Worm (Caenorhabditis elegans) whole organism, young adult: ENCODE measurements around the gene syp-2.

ENCODE experiments used
- C17E4.6 ChIP-seq: fragments of 200-800 bp; sonication (Bioruptor generic); IDR thresholded peaks from 2 replicates; pipeline ENCODE4 v1.3.6; 2022; ENCODE audit warnings: missing genetic modification reagents, missing genetic modification characterization, missing compliant biosample characterization
- F23B12.7 ChIP-seq: sonication (generic microtip); optimal IDR thresholded peaks from 2 replicates; lab custom pipeline; 2017; ENCODE audit warnings: missing genetic modification characterization, mild to moderate bottlenecking, missing compliant biosample characterization, antibody characterized with exemption, moderate library complexity; ENCODE audit not compliant: insufficient read depth
- F37B4.10 ChIP-seq: fragments of 200-800 bp; sonication (Bioruptor generic); IDR thresholded peaks from 2 replicates; pipeline ENCODE4 v1.3.6; 2022; ENCODE audit warnings: missing genetic modification characterization, missing compliant biosample characterization
- F49E8.2 ChIP-seq: sonication (generic microtip); optimal IDR thresholded peaks from 3 replicates; lab custom pipeline; 2017; ENCODE audit warnings: missing genetic modification characterization, mild to moderate bottlenecking, missing compliant biosample characterization, antibody characterized with exemption, moderate library complexity; ENCODE audit not compliant: insufficient read depth
- T26A5.8 ChIP-seq: sonication (generic microtip); optimal IDR thresholded peaks from 2 replicates; lab custom pipeline; 2016; ENCODE audit warnings: missing genetic modification characterization, missing compliant biosample characterization
- Y67H2A.10 ChIP-seq: fragments of 200-800 bp; sonication (Bioruptor generic); conservative IDR thresholded peaks from 2 replicates; pipeline ENCODE4 v1.3.6; 2022; ENCODE audit warnings: missing genetic modification reagents, missing genetic modification characterization, missing compliant biosample characterization
- akir-1 ChIP-seq: fragments of 200-800 bp; sonication (Bioruptor generic); optimal IDR thresholded peaks from 2 replicates; lab custom pipeline; 2018; ENCODE audit warnings: mild to moderate bottlenecking, missing genetic modification characterization, moderate library complexity, missing compliant biosample characterization
- attf-3 ChIP-seq: fragments of 200-800 bp; sonication (Bioruptor generic); conservative IDR thresholded peaks from 2 replicates; pipeline ENCODE4 v1.3.6; 2022; ENCODE audit warnings: missing genetic modification reagents, missing genetic modification characterization, missing compliant biosample characterization
- ccch-3 ChIP-seq: fragments of 200-800 bp; sonication (Bioruptor generic); optimal IDR thresholded peaks from 2 replicates; lab custom pipeline; 2018; ENCODE audit warnings: mild to moderate bottlenecking, missing genetic modification characterization, missing compliant biosample characterization
- dox-1 ChIP-seq: fragments of 200-800 bp; sonication (Bioruptor generic); IDR thresholded peaks from 2 replicates; pipeline ENCODE4 v1.3.6; 2022; ENCODE audit warnings: missing genetic modification reagents, missing genetic modification characterization, missing compliant biosample characterization
- dpff-1 ChIP-seq: sonication (generic microtip); optimal IDR thresholded peaks from 2 replicates; lab custom pipeline; 2017; ENCODE audit warnings: mild to moderate bottlenecking, missing genetic modification characterization, missing compliant biosample characterization
- efl-1 ChIP-seq: fragments of 150-350 bp; optimal IDR thresholded peaks from 2 replicates; lab custom pipeline; 2014; ENCODE audit warnings: missing biosample characterization, missing genetic modification reagents, missing genetic modification characterization
- egl-44 ChIP-seq: fragments of 200-800 bp; sonication (Bioruptor generic); IDR thresholded peaks from 2 replicates; pipeline ENCODE4 v1.3.6; 2022; ENCODE audit warnings: missing genetic modification reagents, missing genetic modification characterization, missing compliant biosample characterization
- ekl-4 ChIP-seq: fragments of 200-800 bp; sonication (Bioruptor generic); IDR thresholded peaks from 2 replicates; pipeline ENCODE4 v1.3.6; 2022; ENCODE audit warnings: missing genetic modification reagents, missing genetic modification characterization, missing compliant biosample characterization
- hlh-12 ChIP-seq: sonication (generic microtip); optimal IDR thresholded peaks from 2 replicates; lab custom pipeline; 2016; ENCODE audit warnings: missing genetic modification characterization, missing compliant biosample characterization
- hsf-1 ChIP-seq: fragments of 200-800 bp; sonication (Bioruptor generic); IDR thresholded peaks from 2 replicates; pipeline ENCODE4 v1.3.6; 2022; ENCODE audit warnings: missing genetic modification reagents, missing genetic modification characterization, missing compliant biosample characterization
- let-526 ChIP-seq: fragments of 200-800 bp; sonication (Bioruptor generic); IDR thresholded peaks from 2 replicates; pipeline ENCODE4 v1.3.6; 2022; ENCODE audit warnings: missing genetic modification reagents, missing genetic modification characterization, missing compliant biosample characterization
- lir-1 ChIP-seq: fragments of 200-800 bp; sonication (Bioruptor generic); conservative IDR thresholded peaks from 2 replicates; pipeline ENCODE4 v1.3.6; 2022; ENCODE audit warnings: missing genetic modification reagents, missing genetic modification characterization, missing compliant biosample characterization
- madf-10 ChIP-seq: sonication (generic microtip); optimal IDR thresholded peaks from 2 replicates; lab custom pipeline; 2016; ENCODE audit warnings: mild to moderate bottlenecking, missing genetic modification characterization, missing compliant biosample characterization
- madf-3 ChIP-seq: fragments of 200-800 bp; sonication (Bioruptor generic); IDR thresholded peaks from 2 replicates; pipeline ENCODE4 v1.3.6; 2022; ENCODE audit warnings: missing genetic modification reagents, missing genetic modification characterization, missing compliant biosample characterization
- mcd-1 ChIP-seq: fragments of 200-800 bp; sonication (Bioruptor generic); IDR thresholded peaks from 2 replicates; pipeline ENCODE4 v1.3.6; 2022; ENCODE audit warnings: missing genetic modification reagents, missing genetic modification characterization, missing compliant biosample characterization
- mel-28 ChIP-seq: sonication (generic microtip); optimal IDR thresholded peaks from 2 replicates; lab custom pipeline; 2016; ENCODE audit warnings: borderline replicate concordance, mild to moderate bottlenecking, missing genetic modification characterization, missing compliant biosample characterization
- nhr-120 ChIP-seq: fragments of 200-800 bp; sonication (Bioruptor generic); IDR thresholded peaks from 2 replicates; pipeline ENCODE4 v1.3.6; 2022; ENCODE audit warnings: missing genetic modification characterization, missing compliant biosample characterization
- nhr-27 ChIP-seq: fragments of 200-800 bp; sonication (Bioruptor generic); optimal IDR thresholded peaks from 2 replicates; lab custom pipeline; 2018; ENCODE audit warnings: mild to moderate bottlenecking, missing genetic modification characterization, moderate library complexity, missing compliant biosample characterization
- nhr-80 ChIP-seq: sonication (generic microtip); optimal IDR thresholded peaks from 2 replicates; lab custom pipeline; 2016; ENCODE audit warnings: missing genetic modification characterization, missing compliant biosample characterization
- pbrm-1 ChIP-seq: fragments of 200-800 bp; sonication (Bioruptor generic); IDR thresholded peaks from 2 replicates; pipeline ENCODE4 v1.3.6; 2022; ENCODE audit warnings: missing genetic modification reagents, missing genetic modification characterization, missing compliant biosample characterization
- pha-4 ChIP-seq: fragments of 150-350 bp; sonication (generic microtip); optimal IDR thresholded peaks from 2 replicates; lab custom pipeline; 2014; ENCODE audit warnings: missing biosample characterization, missing genetic modification reagents, missing genetic modification characterization
- repo-1 ChIP-seq: sonication (generic microtip); optimal IDR thresholded peaks from 2 replicates; lab custom pipeline; 2017; ENCODE audit warnings: mild to moderate bottlenecking, missing genetic modification characterization, missing compliant biosample characterization
- somi-1 ChIP-seq: fragments of 200-800 bp; sonication (Bioruptor generic); optimal IDR thresholded peaks from 2 replicates; lab custom pipeline; 2018; ENCODE audit warnings: mild to moderate bottlenecking, missing genetic modification characterization, missing compliant biosample characterization
- sptf-2 ChIP-seq: fragments of 200-800 bp; sonication (Bioruptor generic); optimal IDR thresholded peaks from 2 replicates; lab custom pipeline; 2018; ENCODE audit warnings: mild to moderate bottlenecking, missing genetic modification characterization, missing compliant biosample characterization
- unc-130 ChIP-seq: sonication (generic microtip); optimal IDR thresholded peaks from 2 replicates; lab custom pipeline; 2016; ENCODE audit warnings: missing genetic modification reagents, missing genetic modification characterization, missing compliant biosample characterization
- zfh-2 ChIP-seq: fragments of 200-800 bp; sonication (Bioruptor generic); conservative IDR thresholded peaks from 2 replicates; pipeline ENCODE4 v1.3.6; 2022; ENCODE audit warnings: missing genetic modification reagents, missing genetic modification characterization, missing compliant biosample characterization
- ztf-26 ChIP-seq: sonication (generic microtip); optimal IDR thresholded peaks from 2 replicates; lab custom pipeline; 2017; ENCODE audit warnings: missing genetic modification characterization, missing compliant biosample characterization
- ztf-3 ChIP-seq: fragments of 200-800 bp; sonication (Bioruptor generic); optimal IDR thresholded peaks from 2 replicates; lab custom pipeline; 2018; ENCODE audit warnings: mild to moderate bottlenecking, missing genetic modification characterization, missing compliant biosample characterization
- ztf-6 ChIP-seq: fragments of 200-800 bp; sonication (Bioruptor generic); IDR thresholded peaks from 2 replicates; pipeline ENCODE4 v1.3.6; 2022; ENCODE audit warnings: missing genetic modification reagents, missing genetic modification characterization, missing compliant biosample characterization

Gene syp-2

ce11 chrV:5488766-5489165, 47.5 kb upstream of the syp-2 start, which contains the start of gene grl-18:
Gene grl-18, minus strand, starts transcription at chrV:5488866.
- TF ChIP-seq C17E4.6 (no peak), mcd-1 (GFP tag; lab: Robert Waterston, UW) (no peak), zfh-2 (GFP tag; lab: Robert Waterston, UW) (no peak), sptf-2 (GFP tag; lab: Kevin White, UChicago) (no peak), ztf-26 (no peak)

DNA sequence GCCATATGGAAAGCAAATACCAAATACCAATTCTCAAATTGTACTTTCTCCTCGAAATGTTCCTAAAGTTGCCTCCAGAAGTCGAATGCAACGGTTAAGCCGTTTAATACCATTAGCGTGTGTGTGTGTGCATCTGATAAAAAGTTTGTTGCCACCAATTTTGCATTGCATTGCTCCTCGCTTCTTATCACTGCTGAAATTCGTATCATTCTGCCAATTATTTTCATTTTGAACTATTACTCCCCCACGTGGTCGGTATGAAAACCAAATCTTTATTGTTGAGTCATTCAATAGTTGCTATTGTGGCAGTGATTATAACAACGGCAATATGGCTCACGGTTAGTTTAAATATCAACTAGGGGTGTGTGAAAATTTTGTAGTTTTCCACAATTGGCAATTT, 46.1 kb upstream of the syp-2 start, which contains the start of gene T05C3.6:
T05C3.6 (plus strand) TSS at position 241 of the 400 bp plus-strand sequence.
- no peak for TF ChIP-seq akir-1 (GFP tag; lab: Kevin White, UChicago)
- peak; percentile 88 for TF ChIP-seq nhr-80 (tag; lab: Kevin White, UChicago)

DNA sequence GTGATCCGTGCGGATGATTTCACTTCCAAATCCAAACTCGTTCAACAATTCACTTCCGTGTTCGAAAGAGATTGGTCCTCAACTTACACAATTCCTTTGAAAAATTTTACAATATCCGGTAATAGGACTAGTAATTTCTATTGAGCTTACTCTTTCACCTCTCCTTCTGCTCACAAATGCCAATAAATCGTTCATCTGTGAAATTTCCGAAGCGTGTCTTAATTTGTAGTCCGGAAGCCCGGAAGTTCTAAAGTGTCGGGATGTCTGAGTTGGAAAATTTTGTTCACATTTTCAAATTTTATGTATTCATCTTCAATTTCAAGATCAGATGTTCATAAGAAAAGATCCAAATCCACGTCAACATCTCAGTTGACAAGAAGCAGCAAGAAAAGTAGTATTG, 42.8 kb upstream of the syp-2 start, which contains the start of gene T05C3.2:
T05C3.2 (plus strand) TSS at position 301 of the 400 bp plus-strand sequence.
- TF ChIP-seq repo-1 (tag; lab: Kevin White, UChicago), result no peak
- TF ChIP-seq unc-130, result no peak
- TF ChIP-seq efl-1 (GFP tag; lab: Kevin White, UChicago), result no peak
- no peak for TF ChIP-seq T26A5.8 (tag; lab: Kevin White, UChicago)
- TF ChIP-seq let-526 (GFP tag; lab: Robert Waterston, UW), result no peak
- TF ChIP-seq pha-4 (tag; lab: Kevin White, UChicago), result no peak
- no peak for TF ChIP-seq pbrm-1 (GFP tag; lab: Robert Waterston, UW)
- TF ChIP-seq dpff-1 (tag; lab: Kevin White, UChicago), result no peak
- no peak for TF ChIP-seq egl-44 (GFP tag; lab: Robert Waterston, UW)
- TF ChIP-seq hlh-12 (tag; lab: Kevin White, UChicago), result no peak
- no peak for TF ChIP-seq attf-3 (GFP tag; lab: Robert Waterston, UW)
- TF ChIP-seq C17E4.6, result no peak
- no peak for TF ChIP-seq ekl-4 (GFP tag; lab: Robert Waterston, UW)
- TF ChIP-seq akir-1 (GFP tag; lab: Kevin White, UChicago), result no peak
- no peak for TF ChIP-seq lir-1 (GFP tag; lab: Robert Waterston, UW)
- no peak for TF ChIP-seq somi-1 (GFP tag; lab: Kevin White, UChicago)
- TF ChIP-seq nhr-27, result no peak
- TF ChIP-seq nhr-120 (GFP tag; lab: Robert Waterston, UW), result no peak
- no peak for TF ChIP-seq madf-3 (GFP tag; lab: Robert Waterston, UW)
- TF ChIP-seq ztf-3 (GFP tag; lab: Kevin White, UChicago), result no peak

DNA sequence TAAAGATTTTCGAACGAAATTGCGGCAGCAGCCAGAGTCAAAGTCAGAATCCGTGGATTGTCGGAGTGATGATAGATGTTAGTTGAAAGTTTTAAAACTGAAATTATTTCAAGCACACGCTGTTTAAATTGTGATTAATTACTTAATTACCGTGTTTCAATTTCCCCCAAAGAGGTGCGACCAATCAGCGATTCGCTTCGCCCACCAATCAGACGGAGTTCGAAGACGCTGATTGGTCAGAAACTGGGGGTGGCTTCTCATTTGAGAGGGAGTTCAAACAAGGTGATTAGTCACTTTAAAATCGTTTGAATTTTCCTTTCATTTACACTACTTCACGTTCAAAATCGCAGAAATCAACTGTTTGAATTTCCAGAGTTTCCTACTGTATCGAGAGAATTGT, 36.8 kb upstream of the syp-2 start:
- no peak for TF ChIP-seq hlh-12 (tag; lab: Kevin White, UChicago)
- TF ChIP-seq ekl-4 (GFP tag; lab: Robert Waterston, UW), result no peak
- no peak for TF ChIP-seq hsf-1 (GFP tag; lab: Robert Waterston, UW)
- no peak for TF ChIP-seq F23B12.7 (tag; lab: Kevin White, UChicago)
- no peak for TF ChIP-seq attf-3 (GFP tag; lab: Robert Waterston, UW)
- no peak for TF ChIP-seq ccch-3 (GFP tag; lab: Kevin White, UChicago)
- TF ChIP-seq F37B4.10 (GFP tag; lab: Robert Waterston, UW), result no peak
- no peak for TF ChIP-seq lir-1 (GFP tag; lab: Robert Waterston, UW)
- no peak for TF ChIP-seq dox-1 (GFP tag; lab: Robert Waterston, UW)
- no peak for TF ChIP-seq Y67H2A.10
- TF ChIP-seq F49E8.2 (tag; lab: Kevin White, UChicago), result no peak
- no peak for TF ChIP-seq zfh-2 (GFP tag; lab: Robert Waterston, UW)
- TF ChIP-seq madf-10 (tag; lab: Kevin White, UChicago), result no peak
- TF ChIP-seq mel-28 (tag; lab: Kevin White, UChicago), result no peak
- no peak for TF ChIP-seq ztf-6 (GFP tag; lab: Robert Waterston, UW)
